Worm (Caenorhabditis elegans): Measurements from ENCODE around the gene srx-22.
A peak's percentile ranks its signal among the peaks of the same experiment; 100 is the strongest.

- TF ChIP-seq dpl-1 (GFP tag; optimal IDR thresholded peaks at IDR 0.05) (no peak), Y48G9A.11 (GFP tag; IDR thresholded peaks at IDR 0.05) (no peak), saeg-2 (GFP tag; IDR thresholded peaks at IDR 0.05) (no peak), tra-1 (GFP tag; IDR thresholded peaks at IDR 0.05) (no peak), unc-39 (tag; optimal IDR thresholded peaks at IDR 0.05) (no peak), lin-1 (GFP tag; IDR thresholded peaks at IDR 0.05) (no peak), ceh-32 (tag; optimal IDR thresholded peaks at IDR 0.05; ENCODE audit: poor library complexity) (no peak), pha-4 (GFP tag; IDR thresholded peaks at IDR 0.05) (no peak), pha-4 (tag; optimal IDR thresholded peaks at IDR 0.05) (no peak), aha-1 (tag) (peak; percentile 72), ztf-11 (tag; optimal IDR thresholded peaks at IDR 0.05) (no peak), F49E8.2 (tag; optimal IDR thresholded peaks at IDR 0.05; ENCODE audit: borderline replicate concordance) (no peak), egl-27 (tag; optimal IDR thresholded peaks at IDR 0.05) (no peak)
Measured at ce11 chrV:689538-689937, 9.8 kb downstream of the srx-22 start.
